Worm (Caenorhabditis elegans): ENCODE measurements around the gene exp-1.

ce11 chrII:6196875-6197274, 36.0 kb upstream of the exp-1 start, which contains the start of the genes rbmx-2 and C30B5.2:
- TF ChIP-seq cog-1 (tag; optimal IDR thresholded peaks at IDR 0.05), result no peak
- peak; percentile 62 for TF ChIP-seq T22C8.4 (GFP tag; IDR thresholded peaks at IDR 0.05)

All from whole organism, midembryonic.